Worm (Caenorhabditis elegans) whole organism, early embryonic: ENCODE measurements around the gene fbxa-166.
"Not testable (repeated sequence)": the region's sequence is repeated elsewhere in the genome, so short reads cannot be mapped to it uniquely, and the experiment has no call there.

Source experiments
- B0310.2 ChIP-seq: sonication (generic microtip); optimal IDR thresholded peaks from 2 replicates; lab custom pipeline; 2016; ENCODE audit warnings: mild to moderate bottlenecking, missing genetic modification characterization, missing compliant biosample characterization
- F13C5.2 ChIP-seq: sonication (generic microtip); optimal IDR thresholded peaks from 2 replicates; lab custom pipeline; 2017; ENCODE audit warnings: mild to moderate bottlenecking, missing genetic modification characterization, inconsistent platforms, missing compliant biosample characterization
- aly-1 ChIP-seq: sonication (generic microtip); optimal IDR thresholded peaks from 2 replicates; lab custom pipeline; 2016; ENCODE audit warnings: missing genetic modification characterization, missing compliant biosample characterization
- ama-1 ChIP-seq: fragments of 150-350 bp; optimal IDR thresholded peaks from 2 replicates; lab custom pipeline; 2014
- ceh-13 ChIP-seq: fragments of 200-800 bp; sonication (Bioruptor generic); optimal IDR thresholded peaks from 2 replicates; lab custom pipeline; 2018; ENCODE audit warnings: mild to moderate bottlenecking, missing genetic modification characterization, missing compliant biosample characterization
- ceh-36 ChIP-seq: sonication (generic microtip); optimal IDR thresholded peaks from 2 replicates; lab custom pipeline; 2016; ENCODE audit warnings: missing genetic modification characterization, inconsistent platforms, missing compliant biosample characterization
- ets-7 ChIP-seq: sonication (generic microtip); optimal IDR thresholded peaks from 2 replicates; lab custom pipeline; 2016; ENCODE audit warnings: missing genotype, missing genetic modification characterization, missing compliant biosample characterization
- flt-1 ChIP-seq: fragments of 200-800 bp; sonication (Bioruptor generic); IDR thresholded peaks from 2 replicates; pipeline ENCODE4 v1.3.6; 2022; ENCODE audit warnings: missing genetic modification characterization, missing compliant biosample characterization
- hmbx-1 ChIP-seq: sonication (generic microtip); optimal IDR thresholded peaks from 2 replicates; lab custom pipeline; 2016; ENCODE audit warnings: mild to moderate bottlenecking, missing genetic modification characterization, missing compliant biosample characterization
- hmg-4 ChIP-seq: fragments of 200-800 bp; sonication (Bioruptor generic); optimal IDR thresholded peaks from 2 replicates; lab custom pipeline; 2018; ENCODE audit warnings: mild to moderate bottlenecking, missing genetic modification characterization, missing compliant biosample characterization
- hnd-1 ChIP-seq: sonication (generic microtip); optimal IDR thresholded peaks from 2 replicates; lab custom pipeline; 2016; ENCODE audit warnings: missing genetic modification characterization, missing compliant biosample characterization
- pes-1 ChIP-seq: fragments of 200-800 bp; sonication (Bioruptor generic); IDR thresholded peaks from 2 replicates; pipeline ENCODE4 v1.3.6; 2022; ENCODE audit warnings: missing genetic modification reagents, missing genetic modification characterization, missing compliant biosample characterization
- scrt-1 ChIP-seq: fragments of 200-800 bp; sonication (Bioruptor generic); IDR thresholded peaks from 2 replicates; pipeline ENCODE4 v1.3.6; 2022; ENCODE audit warnings: missing genetic modification characterization, missing compliant biosample characterization
- sea-1 ChIP-seq: fragments of 200-800 bp; sonication (Bioruptor generic); conservative IDR thresholded peaks from 2 replicates; pipeline ENCODE4 v1.3.6; 2022; ENCODE audit warnings: missing genetic modification characterization, missing compliant biosample characterization
- tbx-11 ChIP-seq: fragments of 200-800 bp; sonication (Bioruptor generic); IDR thresholded peaks from 2 replicates; pipeline ENCODE4 v1.3.6; 2022; ENCODE audit warnings: missing genetic modification characterization, missing compliant biosample characterization
- tbx-37 ChIP-seq: fragments of 200-800 bp; sonication (Bioruptor generic); conservative IDR thresholded peaks from 2 replicates; pipeline ENCODE4 v1.3.6; 2022; ENCODE audit warnings: missing genetic modification reagents, missing genetic modification characterization, missing compliant biosample characterization
- tra-4 ChIP-seq: sonication (generic microtip); optimal IDR thresholded peaks from 2 replicates; lab custom pipeline; 2017; ENCODE audit warnings: missing genetic modification characterization, missing compliant biosample characterization

fbxa-166 gene

DNA sequence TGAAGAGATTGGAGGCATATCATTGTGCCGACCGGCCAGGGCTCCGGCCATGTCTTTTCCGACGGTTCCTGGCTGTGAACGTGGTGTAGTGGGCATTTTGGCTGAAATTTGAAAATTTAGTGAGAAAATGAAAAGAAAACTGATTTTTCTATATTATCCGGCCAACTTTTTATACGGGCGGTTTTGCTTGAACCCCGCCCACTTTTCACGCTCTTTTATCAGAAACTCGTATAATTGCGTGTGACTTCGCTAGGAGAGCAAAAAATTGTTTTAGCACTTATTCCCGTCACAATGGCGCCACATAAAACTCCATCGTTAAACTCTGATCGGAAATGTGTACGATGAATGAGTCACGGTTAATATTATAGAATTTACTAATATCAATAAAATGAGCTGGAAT, 13.4 kb upstream of the fbxa-166 start, which contains the start of gene C08E3.13:
TSS of gene C08E3.13 (minus strand) at position 101 of the 400 bp plus-strand sequence.
- TF ChIP-seq F13C5.2; hmbx-1 (tag; lab: Kevin White, UChicago); tbx-11: not testable (repeated sequence)

DNA sequence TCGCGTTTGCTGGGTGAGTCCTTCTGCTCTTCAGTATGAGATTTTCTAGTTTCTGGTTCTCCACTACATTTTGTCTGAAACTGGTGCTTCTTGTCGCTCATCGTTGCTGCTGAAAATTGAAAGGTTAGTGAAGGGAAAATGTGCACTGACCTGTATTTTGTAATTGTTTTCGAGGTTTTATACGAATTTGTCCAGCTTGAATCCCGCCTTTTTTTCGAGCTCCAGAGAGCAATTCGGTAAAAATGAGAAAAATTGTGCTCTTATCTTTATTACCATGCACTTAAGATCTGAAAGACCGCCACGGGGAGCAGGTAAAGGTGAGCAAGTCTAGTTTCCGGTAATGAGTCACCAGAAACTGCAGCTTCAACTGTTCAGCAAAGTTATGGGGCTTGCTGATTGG, 8.9 kb upstream of the fbxa-166 start, which contains the start of gene C08E3.15:
TSS of gene C08E3.15 (minus strand) at position 101 of the 400 bp plus-strand sequence.
- not testable (repeated sequence) for TF ChIP-seq B0310.2 (tag; lab: Kevin White, UChicago); hmg-4 (GFP tag; lab: Kevin White, UChicago); aly-1

DNA sequence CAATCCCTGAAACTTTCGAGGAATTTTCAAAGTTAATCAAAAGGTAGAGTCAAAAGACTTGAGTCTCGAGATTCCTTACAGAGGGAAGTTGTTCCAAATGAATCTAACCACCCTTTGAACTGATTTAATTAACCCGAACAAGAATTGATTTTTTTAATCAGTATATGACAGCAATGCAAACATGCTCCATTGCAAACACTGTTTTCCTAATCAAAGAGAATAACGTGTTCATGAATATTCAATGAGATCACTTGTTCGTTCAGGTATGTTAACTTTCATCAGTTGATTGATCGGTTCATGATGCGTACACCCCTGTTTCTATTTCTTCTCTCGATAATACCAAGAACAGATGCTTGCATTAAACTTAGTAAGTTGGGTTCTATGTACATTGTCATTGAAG, 6.8 kb upstream of the fbxa-166 start, which contains the start of gene C08E3.14:
TSS of gene C08E3.14 (plus strand) at position 301 of the 400 bp plus-strand sequence.
- no peak for TF ChIP-seq tbx-11
- no peak for TF ChIP-seq ceh-13 (GFP tag; lab: Kevin White, UChicago)
- TF ChIP-seq ceh-36 (tag; lab: Kevin White, UChicago): no peak
- no peak for TF ChIP-seq scrt-1 (GFP tag; lab: Robert Waterston, UW)
- TF ChIP-seq hnd-1 (tag; lab: Kevin White, UChicago): no peak
- no peak for TF ChIP-seq sea-1 (GFP tag; lab: Robert Waterston, UW)
- TF ChIP-seq hmg-4 (GFP tag; lab: Kevin White, UChicago): no peak
- no peak for TF ChIP-seq aly-1
- TF ChIP-seq pes-1: no peak
- TF ChIP-seq ets-7 (tag; lab: Kevin White, UChicago): no peak
- no peak for TF ChIP-seq tbx-37 (GFP tag; lab: Robert Waterston, UW)
- no peak for TF ChIP-seq B0310.2 (tag; lab: Kevin White, UChicago)
- TF ChIP-seq flt-1 (GFP tag; lab: Robert Waterston, UW): no peak
- no peak for TF ChIP-seq ama-1 (lab: Kevin White, UChicago)

DNA sequence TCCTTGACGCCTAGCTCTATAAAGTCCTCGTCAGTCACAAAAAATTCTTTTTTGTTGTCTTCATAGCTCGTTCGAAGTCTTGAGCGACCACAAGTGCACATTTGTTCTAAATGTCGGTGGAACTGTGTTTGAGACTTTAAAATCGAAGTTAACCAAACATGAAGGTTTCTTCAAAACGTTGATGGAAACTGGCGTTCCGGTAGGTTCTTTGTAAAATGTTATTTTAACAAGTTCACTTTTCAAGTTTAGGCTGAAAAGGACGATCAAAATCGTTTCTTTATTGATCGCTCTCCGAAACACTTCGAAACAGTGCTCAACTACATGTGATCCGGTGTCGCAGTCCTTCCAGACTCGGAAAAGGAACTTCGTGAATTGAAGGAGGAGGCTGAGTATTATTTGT, 5.7 kb upstream of the fbxa-166 start, which contains the start of gene fbxa-160:
TSS of gene fbxa-160 (minus strand) at position 101 of the 400 bp plus-strand sequence.
- no peak for TF ChIP-seq hnd-1 (tag; lab: Kevin White, UChicago)
- no peak for TF ChIP-seq tbx-37 (GFP tag; lab: Robert Waterston, UW)
- TF ChIP-seq flt-1 (GFP tag; lab: Robert Waterston, UW): no peak
- no peak for TF ChIP-seq ceh-36 (tag; lab: Kevin White, UChicago)
- no peak for TF ChIP-seq B0310.2 (tag; lab: Kevin White, UChicago)

DNA sequence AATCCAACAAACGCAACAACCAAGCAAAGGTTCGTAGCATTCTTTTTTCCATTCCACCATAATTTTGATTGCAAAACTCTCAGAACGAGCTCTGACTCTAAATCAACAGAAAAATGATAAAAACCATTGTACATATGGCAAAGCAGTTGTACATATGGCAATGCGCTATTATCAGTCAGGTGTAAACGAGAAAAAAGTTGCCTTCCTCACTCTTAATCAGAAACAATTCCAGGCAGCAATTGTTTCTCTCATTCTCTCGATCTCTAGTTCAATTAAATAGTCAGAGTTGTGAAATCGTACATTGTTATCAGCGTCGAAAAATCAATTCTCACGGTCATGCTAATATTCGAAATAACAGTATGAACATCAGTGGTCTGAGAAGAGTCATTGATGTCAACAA, 2.9 kb upstream of the fbxa-166 start:
- TF ChIP-seq tra-4 (tag; lab: Kevin White, UChicago) (no peak), tbx-37 (GFP tag; lab: Robert Waterston, UW) (no peak), hmbx-1 (tag; lab: Kevin White, UChicago) (no peak), aly-1 (no peak), ceh-36 (tag; lab: Kevin White, UChicago) (no peak), ama-1 (lab: Kevin White, UChicago) (no peak), F13C5.2 (no peak), scrt-1 (GFP tag; lab: Robert Waterston, UW) (no peak), hmg-4 (GFP tag; lab: Kevin White, UChicago) (no peak)

DNA sequence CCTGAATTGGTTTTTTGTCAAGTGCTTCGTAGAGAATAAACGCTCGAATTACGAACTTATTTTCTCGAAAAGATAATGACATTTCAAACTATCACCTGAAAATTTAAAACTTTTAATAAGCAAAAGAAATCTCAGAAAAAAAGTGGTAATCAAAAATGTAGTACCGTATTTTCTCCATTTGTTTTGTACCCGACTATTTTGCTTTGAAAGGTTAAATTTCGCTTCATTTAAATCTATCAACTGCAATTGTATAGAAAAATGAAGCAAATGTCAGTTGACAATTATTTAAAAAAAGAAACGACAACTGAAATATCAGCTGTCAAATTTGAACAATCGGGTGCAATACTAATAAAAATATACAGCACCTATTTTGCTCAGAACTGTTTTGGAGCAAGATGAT, 2.3 kb upstream of the fbxa-166 start, which contains the start of gene fbxa-158:
TSS of gene fbxa-158 (minus strand) at position 101 of the 400 bp plus-strand sequence.
- TF ChIP-seq tbx-11 (no peak), pes-1 (no peak), hmbx-1 (tag; lab: Kevin White, UChicago) (no peak), B0310.2 (tag; lab: Kevin White, UChicago) (no peak), sea-1 (GFP tag; lab: Robert Waterston, UW) (no peak), flt-1 (GFP tag; lab: Robert Waterston, UW) (no peak), aly-1 (no peak), scrt-1 (GFP tag; lab: Robert Waterston, UW) (no peak), F13C5.2 (no peak), ama-1 (lab: Kevin White, UChicago) (no peak), tbx-37 (GFP tag; lab: Robert Waterston, UW) (no peak), ceh-13 (GFP tag; lab: Kevin White, UChicago) (no peak), ets-7 (tag; lab: Kevin White, UChicago) (no peak), hnd-1 (tag; lab: Kevin White, UChicago) (no peak), hmg-4 (GFP tag; lab: Kevin White, UChicago) (no peak), ceh-36 (tag; lab: Kevin White, UChicago) (no peak), tra-4 (tag; lab: Kevin White, UChicago) (no peak)

DNA sequence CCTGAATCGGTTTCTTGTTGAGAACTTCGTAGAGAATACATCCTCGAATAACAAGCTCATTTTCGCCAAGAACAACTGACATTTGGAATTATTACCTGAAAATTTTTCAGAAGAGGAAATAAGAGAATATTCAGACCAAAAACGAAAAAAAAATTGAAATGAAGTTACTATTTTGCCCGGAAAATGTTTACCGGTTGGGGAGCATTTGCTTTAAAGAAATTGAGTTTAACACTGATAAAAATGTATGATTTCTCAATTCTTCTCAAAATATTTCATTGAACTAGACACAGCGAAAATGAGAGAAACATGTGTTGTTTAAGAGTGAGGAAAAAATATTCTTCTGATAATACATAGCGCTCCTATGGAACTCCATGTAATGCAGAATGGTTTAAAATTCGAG, 2.5 kb downstream of the fbxa-166 start, which contains the start of gene fbxa-165:
TSS of gene fbxa-165 (minus strand) at position 101 of the 400 bp plus-strand sequence.
- TF ChIP-seq hnd-1 (tag; lab: Kevin White, UChicago) (no peak), hmg-4 (GFP tag; lab: Kevin White, UChicago) (no peak), sea-1 (GFP tag; lab: Robert Waterston, UW) (no peak), tbx-11 (no peak), scrt-1 (GFP tag; lab: Robert Waterston, UW) (no peak), tra-4 (tag; lab: Kevin White, UChicago) (no peak), ama-1 (lab: Kevin White, UChicago) (no peak), ets-7 (tag; lab: Kevin White, UChicago) (no peak), B0310.2 (tag; lab: Kevin White, UChicago) (no peak), F13C5.2 (no peak), ceh-36 (tag; lab: Kevin White, UChicago) (no peak), hmbx-1 (tag; lab: Kevin White, UChicago) (no peak), pes-1 (no peak), ceh-13 (GFP tag; lab: Kevin White, UChicago) (no peak)

DNA sequence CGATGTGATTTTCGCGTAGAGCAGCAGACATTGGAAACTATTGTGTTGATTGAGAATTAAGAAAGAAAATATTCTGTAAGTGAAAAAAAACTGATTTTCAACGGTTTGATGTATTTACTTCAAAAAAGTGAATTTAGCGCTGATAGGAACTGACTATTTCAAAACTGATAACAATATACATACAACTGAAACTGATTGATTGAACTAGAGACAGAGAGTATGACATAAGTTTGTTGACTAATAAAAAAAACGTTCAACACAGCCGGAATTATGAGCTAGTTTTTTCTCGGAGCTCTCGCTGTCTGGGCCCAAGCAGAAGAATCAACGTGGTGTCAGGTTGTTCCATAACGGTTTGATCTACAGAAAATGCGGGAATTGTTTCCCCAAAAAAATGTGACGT, 4.9 kb downstream of the fbxa-166 start, which contains the start of gene fbxa-164:
TSS of gene fbxa-164 (minus strand) at position 101 of the 400 bp plus-strand sequence.
- TF ChIP-seq pes-1 (no peak), sea-1 (GFP tag; lab: Robert Waterston, UW) (no peak), ets-7 (tag; lab: Kevin White, UChicago) (no peak), tbx-11 (no peak), scrt-1 (GFP tag; lab: Robert Waterston, UW) (no peak), hmbx-1 (tag; lab: Kevin White, UChicago) (no peak), hmg-4 (GFP tag; lab: Kevin White, UChicago) (no peak), tbx-37 (GFP tag; lab: Robert Waterston, UW) (no peak), hnd-1 (tag; lab: Kevin White, UChicago) (no peak), flt-1 (GFP tag; lab: Robert Waterston, UW) (no peak), tra-4 (tag; lab: Kevin White, UChicago) (no peak), B0310.2 (tag; lab: Kevin White, UChicago) (no peak)
